Worm (Caenorhabditis elegans): ENCODE results near the gene elks-1.

DNA sequence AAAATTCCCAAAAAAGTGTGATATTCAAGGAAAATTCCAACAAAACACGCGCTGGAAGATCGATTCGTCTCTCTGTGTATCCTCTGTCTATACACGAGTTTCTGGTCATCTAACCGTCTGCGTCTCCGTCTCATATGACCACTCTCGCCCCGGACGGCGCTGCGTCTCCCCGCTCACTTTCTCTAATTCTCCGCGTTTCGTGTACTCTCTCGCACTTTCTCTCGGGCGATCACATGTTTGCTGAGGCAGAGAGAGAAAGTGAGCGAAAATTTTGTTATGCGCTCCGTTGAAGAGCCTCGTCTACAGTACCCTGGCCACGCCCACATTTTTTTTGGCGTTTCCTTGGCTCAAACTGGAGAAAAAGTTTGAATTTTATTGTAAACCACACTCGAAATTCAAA lies 34.8 kb upstream of the elks-1 start:
- TF ChIP-seq W03F9.2 (tag; optimal IDR thresholded peaks at IDR 0.05) (peak; percentile 34), dao-5 (tag; optimal IDR thresholded peaks at IDR 0.05) (no peak)

Data from whole organism, L4/young adult.